Worm (Caenorhabditis elegans): Measurements from ENCODE around the gene rsks-1.

DNA sequence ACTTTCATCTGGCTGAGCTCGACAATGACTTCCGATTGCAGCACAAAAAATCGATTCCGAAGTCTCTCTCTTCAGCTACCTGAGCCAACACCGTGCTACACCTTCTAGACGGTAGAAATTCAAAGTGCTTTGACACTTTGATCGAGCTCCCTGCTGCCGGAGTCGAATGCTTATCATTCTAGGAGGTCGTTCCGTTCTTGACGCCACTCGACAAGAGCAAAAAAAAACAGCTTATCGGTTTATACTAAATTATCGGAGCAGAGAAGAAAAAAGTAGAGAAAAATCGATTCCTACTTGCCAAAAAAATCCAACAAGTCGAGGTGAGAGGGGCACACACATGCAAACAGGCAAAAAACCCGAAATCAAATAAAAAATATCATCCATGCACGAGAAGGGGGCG lies 23.6 kb downstream of the rsks-1 start:
- TF ChIP-seq lin-32 (GFP tag; optimal IDR thresholded peaks at IDR 0.05) (no peak), M03D4.4 (tag; optimal IDR thresholded peaks at IDR 0.05) (no peak), unc-39 (tag; optimal IDR thresholded peaks at IDR 0.05) (no peak), zip-8 (tag; optimal IDR thresholded peaks at IDR 0.05) (no peak), ztf-11 (tag; optimal IDR thresholded peaks at IDR 0.05) (no peak), blmp-1 (tag; optimal IDR thresholded peaks at IDR 0.05) (no peak), unc-62 (GFP tag; optimal IDR thresholded peaks at IDR 0.05) (no peak), ces-1 (GFP tag; optimal IDR thresholded peaks at IDR 0.05) (no peak), hlh-1 (tag; optimal IDR thresholded peaks at IDR 0.05) (no peak), ceh-83 (GFP tag; optimal IDR thresholded peaks at IDR 0.05) (no peak), elt-1 (tag; optimal IDR thresholded peaks at IDR 0.05; ENCODE audit: borderline replicate concordance, insufficient read depth) (no peak), mab-5 (tag; optimal IDR thresholded peaks at IDR 0.05) (no peak)

Measured in whole organism, mixed stage, embryonic.